Worm (Caenorhabditis elegans): ENCODE results near the gene emb-27.

DNA sequence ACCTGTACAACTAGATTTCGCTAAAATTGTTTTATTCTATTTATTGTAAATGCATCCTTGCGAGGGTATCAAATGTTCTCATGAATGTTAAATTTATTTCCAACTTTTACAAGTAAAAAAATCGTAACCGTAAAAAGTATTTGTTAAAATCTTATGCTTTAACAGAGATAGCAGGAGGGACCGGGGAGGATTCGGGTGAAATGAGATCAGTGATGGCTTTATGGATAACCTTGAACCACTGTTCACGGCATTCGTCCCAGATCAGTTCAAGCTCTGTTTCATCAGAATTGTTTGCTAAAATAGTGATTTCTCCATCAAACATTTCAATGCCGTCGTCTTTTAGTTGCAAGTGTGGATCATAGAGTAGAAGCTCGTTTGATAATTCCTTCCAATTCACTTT, 20.8 kb downstream of the emb-27 start:
- TF ChIP-seq elt-3 (tag; optimal IDR thresholded peaks at IDR 0.05) (no peak), nhr-28 (tag; optimal IDR thresholded peaks at IDR 0.05) (no peak), jun-1 (tag; optimal IDR thresholded peaks at IDR 0.05) (no peak), lin-15B (tag; optimal IDR thresholded peaks at IDR 0.05) (no peak), vab-15 (tag; optimal IDR thresholded peaks at IDR 0.05) (no peak), mdl-1 (tag; optimal IDR thresholded peaks at IDR 0.05) (no peak)

Data from whole organism, L1 larva.